Fruit fly (Drosophila melanogaster) whole organism, embryonic: ENCODE results near the gene Usp8.
A peak's percentile ranks its signal among the peaks of the same experiment; 100 is the strongest.

Source experiments
- Atf-2 ChIP-seq: fragments of 200-800 bp; sonication (Bioruptor generic); optimal IDR thresholded peaks from 2 replicates; lab custom pipeline; 2016; ENCODE audit warnings: missing biosample characterization, missing genetic modification characterization
- CG10147 ChIP-seq: fragments of 200-800 bp; sonication (Bioruptor generic); optimal IDR thresholded peaks from 2 replicates; lab custom pipeline; 2019; ENCODE audit warnings: missing biosample characterization, mild to moderate bottlenecking, missing genetic modification characterization, moderate library complexity
- CG10209 ChIP-seq: fragments of 200-800 bp; sonication (Bioruptor generic); optimal IDR thresholded peaks from 3 replicates; lab custom pipeline; 2017; ENCODE audit warnings: missing biosample characterization, mild to moderate bottlenecking, missing genetic modification characterization, missing genetic modification reagents
- CG10267 ChIP-seq: fragments of 200-800 bp; sonication (Bioruptor generic); optimal IDR thresholded peaks from 2 replicates; lab custom pipeline; 2018; ENCODE audit warnings: missing biosample characterization, mild to moderate bottlenecking, missing genetic modification characterization, moderate library complexity
- CG10654 ChIP-seq: fragments of 200-800 bp; sonication (Bioruptor generic); optimal IDR thresholded peaks from 2 replicates; lab custom pipeline; 2016; ENCODE audit warnings: missing biosample characterization, missing genetic modification characterization
- CG11723 ChIP-seq: fragments of 200-800 bp; sonication (Bioruptor generic); optimal IDR thresholded peaks from 2 replicates; lab custom pipeline; 2017; ENCODE audit warnings: missing biosample characterization, mild to moderate bottlenecking, missing genetic modification characterization
- CG12071 ChIP-seq: fragments of 200-800 bp; sonication (Bioruptor generic); optimal IDR thresholded peaks from 3 replicates; lab custom pipeline; 2018; ENCODE audit warnings: missing biosample characterization, mild to moderate bottlenecking, missing genetic modification characterization
- CG13424 ChIP-seq: fragments of 200-800 bp; sonication (Bioruptor generic); optimal IDR thresholded peaks from 2 replicates; lab custom pipeline; 2019; ENCODE audit warnings: missing biosample characterization, mild to moderate bottlenecking, missing genetic modification characterization, moderate library complexity
- CG13894 ChIP-seq: fragments of 200-800 bp; sonication (Bioruptor generic); optimal IDR thresholded peaks from 3 replicates; lab custom pipeline; 2018; ENCODE audit warnings: missing biosample characterization, mild to moderate bottlenecking, missing genetic modification characterization, moderate library complexity
- CG15514 ChIP-seq: fragments of 200-800 bp; sonication (Bioruptor generic); optimal IDR thresholded peaks from 3 replicates; lab custom pipeline; 2017; ENCODE audit warnings: missing biosample characterization, missing genetic modification characterization, mild to moderate bottlenecking, moderate library complexity, missing genetic modification reagents
- CG1647 ChIP-seq: fragments of 200-800 bp; sonication (Bioruptor generic); optimal IDR thresholded peaks from 3 replicates; lab custom pipeline; 2016; ENCODE audit warnings: missing biosample characterization, missing genetic modification characterization
- CG16815 ChIP-seq: fragments of 200-800 bp; sonication (Bioruptor generic); optimal IDR thresholded peaks from 3 replicates; lab custom pipeline; 2017; ENCODE audit warnings: missing biosample characterization, mild to moderate bottlenecking, missing genetic modification characterization
- CG2116 ChIP-seq: fragments of 200-800 bp; sonication (Bioruptor generic); optimal IDR thresholded peaks from 3 replicates; lab custom pipeline; 2018; ENCODE audit warnings: missing biosample characterization, mild to moderate bottlenecking, missing genetic modification characterization
- CG32767 ChIP-seq: fragments of 200-800 bp; sonication (Bioruptor generic); IDR thresholded peaks from 2 replicates; pipeline ENCODE4 v1.3.6; 2022; ENCODE audit warnings: missing biosample characterization, missing genetic modification characterization
- CG3407 ChIP-seq: fragments of 200-800 bp; sonication (Bioruptor generic); optimal IDR thresholded peaks from 2 replicates; lab custom pipeline; 2018; ENCODE audit warnings: missing biosample characterization, mild to moderate bottlenecking, missing genetic modification characterization
- CG3995 ChIP-seq: fragments of 200-800 bp; sonication (Bioruptor generic); optimal IDR thresholded peaks from 3 replicates; lab custom pipeline; 2016; ENCODE audit warnings: missing biosample characterization, missing genetic modification characterization
- CG42726 ChIP-seq: fragments of 200-800 bp; sonication (Bioruptor generic); IDR thresholded peaks from 2 replicates; pipeline ENCODE4 v1.3.6; 2022; ENCODE audit warnings: missing biosample characterization, missing genetic modification characterization; ENCODE audit not compliant: partially characterized antibody
- CG4360 ChIP-seq: fragments of 200-800 bp; sonication (Bioruptor generic); IDR thresholded peaks from 2 replicates; pipeline ENCODE4 v1.3.6; 2022; ENCODE audit warnings: missing biosample characterization, missing genetic modification characterization
- CG4617 ChIP-seq: fragments of 200-800 bp; sonication (Bioruptor generic); optimal IDR thresholded peaks from 3 replicates; lab custom pipeline; 2016; ENCODE audit warnings: missing biosample characterization, missing genetic modification characterization, borderline replicate concordance
- CG6272 ChIP-seq: fragments of 200-800 bp; sonication (Bioruptor generic); IDR thresholded peaks from 2 replicates; pipeline ENCODE4 v1.3.6; 2022; ENCODE audit warnings: missing biosample characterization, missing genetic modification characterization
- CG7745 ChIP-seq: fragments of 200-800 bp; sonication (Bioruptor generic); optimal IDR thresholded peaks from 2 replicates; lab custom pipeline; 2018; ENCODE audit warnings: missing biosample characterization, mild to moderate bottlenecking, missing genetic modification characterization, moderate library complexity
- CG7963 ChIP-seq: fragments of 200-800 bp; sonication (Bioruptor generic); IDR thresholded peaks from 3 replicates; pipeline ENCODE4 v1.3.6; 2022; ENCODE audit warnings: missing biosample characterization, missing genetic modification characterization; ENCODE audit not compliant: partially characterized antibody
- CG8281 ChIP-seq: fragments of 200-800 bp; sonication (Bioruptor generic); optimal IDR thresholded peaks from 2 replicates; lab custom pipeline; 2018; ENCODE audit warnings: missing biosample characterization, mild to moderate bottlenecking, missing genetic modification characterization, moderate library complexity
- CG8290 ChIP-seq, 3 experiments: fragments of 200-800 bp; sonication (Bioruptor generic); optimal IDR thresholded peaks; 2 replicates each; lab custom pipeline; 2016 to 2019; ENCODE audit warnings: missing biosample characterization in 3 of 3, missing genetic modification characterization in 3 of 3, mild to moderate bottlenecking in 2 of 3, moderate library complexity in 1 of 3
- CG8359 ChIP-seq: fragments of 200-800 bp; sonication (Bioruptor generic); optimal IDR thresholded peaks from 2 replicates; lab custom pipeline; 2017; ENCODE audit warnings: missing biosample characterization, mild to moderate bottlenecking, missing genetic modification characterization, borderline replicate concordance
- CG9797 ChIP-seq: fragments of 200-800 bp; sonication (Bioruptor generic); optimal IDR thresholded peaks from 3 replicates; lab custom pipeline; 2018; ENCODE audit warnings: missing biosample characterization, mild to moderate bottlenecking, missing genetic modification characterization
- CG9817 ChIP-seq: fragments of 200-800 bp; sonication (Bioruptor generic); optimal IDR thresholded peaks from 2 replicates; lab custom pipeline; 2018; ENCODE audit warnings: missing biosample characterization, mild to moderate bottlenecking, missing genetic modification characterization, moderate library complexity
- Camta ChIP-seq: fragments of 200-800 bp; sonication (Bioruptor generic); optimal IDR thresholded peaks from 2 replicates; lab custom pipeline; 2016; ENCODE audit warnings: missing biosample characterization, missing genetic modification characterization
- Dad ChIP-seq: fragments of 200-800 bp; sonication (Bioruptor generic); optimal IDR thresholded peaks from 3 replicates; lab custom pipeline; 2016; ENCODE audit warnings: missing biosample characterization, missing genetic modification characterization
- Deaf1 ChIP-seq: fragments of 200-800 bp; optimal IDR thresholded peaks from 3 replicates; lab custom pipeline; 2019; ENCODE audit warnings: missing biosample characterization, mild to moderate bottlenecking, missing genetic modification characterization, moderate library complexity
- Ets65A ChIP-seq: fragments of 200-800 bp; sonication (Bioruptor generic); peaks from one replicate; lab custom pipeline; 2016; ENCODE audit warnings: missing biosample characterization, missing genetic modification characterization
- H15 ChIP-seq: fragments of 200-800 bp; sonication (Bioruptor generic); IDR thresholded peaks from 3 replicates; pipeline ENCODE4 v1.3.6; 2022; ENCODE audit warnings: missing biosample characterization, missing genetic modification characterization
- HHEX ChIP-seq: fragments of 200-800 bp; sonication (Bioruptor generic); optimal IDR thresholded peaks from 3 replicates; lab custom pipeline; 2017; ENCODE audit warnings: missing biosample characterization, mild to moderate bottlenecking, missing genetic modification characterization, missing genetic modification reagents
- Hmx ChIP-seq: fragments of 200-800 bp; sonication (Bioruptor generic); optimal IDR thresholded peaks from 2 replicates; lab custom pipeline; 2016; ENCODE audit warnings: missing biosample characterization, missing genetic modification characterization
- Kr ChIP-seq: fragments of 200-800 bp; sonication (Bioruptor generic); optimal IDR thresholded peaks from 2 replicates; lab custom pipeline; 2017; ENCODE audit warnings: missing biosample characterization, mild to moderate bottlenecking, missing genetic modification characterization
- Pdp1 ChIP-seq, 2 experiments: fragments of 200-800 bp; sonication (Bioruptor generic); optimal IDR thresholded peaks; 3 replicates each; lab custom pipeline; 2016; ENCODE audit warnings: missing biosample characterization in 2 of 2, missing genetic modification characterization in 2 of 2, mild to moderate bottlenecking in 1 of 2, moderate library complexity in 1 of 2
- ash1 ChIP-seq: fragments of 200-800 bp; sonication (Bioruptor generic); optimal IDR thresholded peaks from 2 replicates; lab custom pipeline; 2018; ENCODE audit warnings: missing biosample characterization, mild to moderate bottlenecking, missing genetic modification characterization
- dan ChIP-seq: fragments of 200-800 bp; sonication (Bioruptor generic); IDR thresholded peaks from 2 replicates; pipeline ENCODE4 v1.3.6; 2022; ENCODE audit warnings: missing biosample characterization, missing genetic modification characterization
- dimm ChIP-seq: fragments of 200-800 bp; sonication (Bioruptor generic); IDR thresholded peaks from 2 replicates; pipeline ENCODE4 v1.3.6; 2022; ENCODE audit warnings: missing biosample characterization, missing genetic modification characterization
- disco-r ChIP-seq: fragments of 200-800 bp; sonication (Bioruptor generic); optimal IDR thresholded peaks from 2 replicates; lab custom pipeline; 2016; ENCODE audit warnings: missing biosample characterization, missing genetic modification characterization
- dmrt11E ChIP-seq: fragments of 200-800 bp; sonication (Bioruptor generic); optimal IDR thresholded peaks from 3 replicates; lab custom pipeline; 2018; ENCODE audit warnings: missing biosample characterization, mild to moderate bottlenecking, missing genetic modification characterization, moderate library complexity
- ewg ChIP-seq: fragments of 200-800 bp; sonication (Bioruptor generic); optimal IDR thresholded peaks from 3 replicates; lab custom pipeline; 2017; ENCODE audit warnings: mild to moderate bottlenecking, missing biosample characterization, missing genetic modification reagents, missing genetic modification characterization
- exex ChIP-seq: fragments of 200-800 bp; sonication (Bioruptor generic); optimal IDR thresholded peaks from 4 replicates; lab custom pipeline; 2018; ENCODE audit warnings: missing biosample characterization, mild to moderate bottlenecking, missing genetic modification characterization, moderate library complexity
- h ChIP-seq: fragments of >200 bp; optimal IDR thresholded peaks from 2 replicates; lab custom pipeline; 2017
- nmo ChIP-seq: fragments of 200-800 bp; sonication (Bioruptor generic); optimal IDR thresholded peaks from 2 replicates; lab custom pipeline; 2018; ENCODE audit warnings: missing biosample characterization, mild to moderate bottlenecking, missing genetic modification characterization, moderate library complexity
- pb ChIP-seq: fragments of 200-800 bp; sonication (Bioruptor generic); optimal IDR thresholded peaks from 3 replicates; lab custom pipeline; 2016; ENCODE audit warnings: missing biosample characterization, missing genetic modification characterization
- slp2 ChIP-seq: fragments of 200-800 bp; sonication (Bioruptor generic); optimal IDR thresholded peaks from 2 replicates; lab custom pipeline; 2016; ENCODE audit warnings: missing biosample characterization, missing genetic modification characterization
- sr ChIP-seq: fragments of 200-800 bp; sonication (Bioruptor generic); IDR thresholded peaks from 3 replicates; pipeline ENCODE4 v1.3.6; 2022; ENCODE audit warnings: missing biosample characterization, missing genetic modification characterization
- trh ChIP-seq: fragments of 200-800 bp; sonication (Bioruptor generic); optimal IDR thresholded peaks from 2 replicates; lab custom pipeline; 2016; ENCODE audit warnings: missing biosample characterization, missing genetic modification characterization
- twi ChIP-seq: fragments of 200-800 bp; optimal IDR thresholded peaks from 2 replicates; lab custom pipeline; 2019; ENCODE audit warnings: missing biosample characterization, mild to moderate bottlenecking, missing genetic modification characterization, moderate library complexity

The Usp8 gene

dm6 chr3R:21176663-21177145, 42.6 kb downstream of the Usp8 start (continued):
- TF ChIP-seq CG16815 (GFP tag; lab: Kevin White, UChicago) (no peak), H15 (0 out of 3 replicates have a peak, but pooled peaks have one; percentile 16), CG15514 (GFP tag; lab: Kevin White, UChicago) (peak; percentile 11), CG8359 (GFP tag; lab: Kevin White, UChicago) (no peak), exex (tag; lab: Kevin White, UChicago) (no peak), twi (no peak), Camta (GFP tag; lab: Kevin White, UChicago) (no peak), CG9817 (tag; lab: Kevin White, UChicago) (no peak), nmo (peak; percentile 26), Pdp1 (GFP tag; optimal IDR thresholded peaks at IDR 0.05; lab: Kevin White, UChicago) (peak in 1 of 2 experiments; percentile 20), ewg (GFP tag; lab: Kevin White, UChicago) (no peak), CG7963 (GFP tag; lab: Robert Waterston, UW) (no peak), CG7745 (no peak), dmrt11E (tag; lab: Kevin White, UChicago) (no peak), Dad (GFP tag; lab: Kevin White, UChicago) (no peak), CG32767 (no peak), Kr (GFP tag; lab: Kevin White, UChicago) (no peak), CG6272 (no peak), CG12071 (GFP tag; lab: Kevin White, UChicago) (peak; percentile 57), CG1647 (GFP tag; lab: Kevin White, UChicago) (peak; percentile 10), CG42726 (GFP tag; lab: Robert Waterston, UW) (no peak), CG4617 (GFP tag; lab: Kevin White, UChicago) (no peak), Ets65A (peak; percentile 20), pb (GFP tag; lab: Kevin White, UChicago) (no peak), CG13894 (tag; lab: Kevin White, UChicago) (peak; percentile 89), CG9797 (no peak), trh (no peak), dan (no peak), disco-r (GFP tag; lab: Kevin White, UChicago) (no peak), dimm (no peak), CG10209 (GFP tag; lab: Kevin White, UChicago) (peak; percentile 24), CG8281 (tag; lab: Kevin White, UChicago) (no peak), CG3407 (GFP tag; lab: Kevin White, UChicago) (peak; percentile 43), CG4360 (GFP tag; lab: Robert Waterston, UW) (no peak), ash1 (GFP tag; lab: Kevin White, UChicago) (no peak), Atf-2 (GFP tag; lab: Kevin White, UChicago) (no peak), CG11723 (peak; percentile 0), CG2116 (peak; percentile 8), sr (GFP tag; lab: Robert Waterston, UW) (no peak), CG10654 (GFP tag; lab: Kevin White, UChicago) (no peak), HHEX (peak; percentile 37), CG3995 (GFP tag; lab: Kevin White, UChicago) (no peak), Hmx (GFP tag; lab: Kevin White, UChicago) (no peak), CG8290 (GFP tag; optimal IDR thresholded peaks at IDR 0.05; lab: Kevin White, UChicago) (no peak), CG8290 (tag; optimal IDR thresholded peaks at IDR 0.05; lab: Kevin White, UChicago) (no peak), h (lab: Kevin White, UChicago) (no peak), CG10147 (GFP tag; lab: Kevin White, UChicago) (no peak), CG10267 (no peak), slp2 (GFP tag; lab: Kevin White, UChicago) (no peak), CG13424 (tag; lab: Kevin White, UChicago) (no peak), Deaf1 (tag; lab: Kevin White, UChicago) (no peak)
